Worm (Caenorhabditis elegans) whole organism, young adult: Measurements from ENCODE around the gene lsy-12.

ENCODE experiments used
- C06A6.2 ChIP-seq: fragments of 200-800 bp; sonication (Bioruptor generic); conservative IDR thresholded peaks from 2 replicates; pipeline ENCODE4 v1.3.6; 2022; ENCODE audit warnings: missing genetic modification characterization, missing compliant biosample characterization
- F10E7.11 ChIP-seq: sonication (generic microtip); optimal IDR thresholded peaks from 2 replicates; lab custom pipeline; 2017; ENCODE audit warnings: mild to moderate bottlenecking, missing genetic modification characterization, moderate library complexity, missing compliant biosample characterization
- F22D6.2 ChIP-seq: sonication (generic microtip); optimal IDR thresholded peaks from 2 replicates; lab custom pipeline; 2016; ENCODE audit warnings: mild to moderate bottlenecking, missing genetic modification characterization, missing compliant biosample characterization
- T26A5.8 ChIP-seq: sonication (generic microtip); optimal IDR thresholded peaks from 2 replicates; lab custom pipeline; 2016; ENCODE audit warnings: missing genetic modification characterization, missing compliant biosample characterization
- athp-1 ChIP-seq: sonication (generic microtip); optimal IDR thresholded peaks from 2 replicates; lab custom pipeline; 2017; ENCODE audit warnings: mild to moderate bottlenecking, missing genetic modification characterization, missing compliant biosample characterization
- attf-3 ChIP-seq: fragments of 200-800 bp; sonication (Bioruptor generic); conservative IDR thresholded peaks from 2 replicates; pipeline ENCODE4 v1.3.6; 2022; ENCODE audit warnings: missing genetic modification reagents, missing genetic modification characterization, missing compliant biosample characterization
- attf-6 ChIP-seq: fragments of 200-800 bp; sonication (Bioruptor generic); IDR thresholded peaks from 2 replicates; pipeline ENCODE4 v1.3.6; 2022; ENCODE audit warnings: missing genetic modification reagents, missing genetic modification characterization, missing compliant biosample characterization
- ceh-79 ChIP-seq: sonication (generic microtip); optimal IDR thresholded peaks from 2 replicates; lab custom pipeline; 2017; ENCODE audit warnings: mild to moderate bottlenecking, missing genetic modification characterization, missing compliant biosample characterization
- dox-1 ChIP-seq: fragments of 200-800 bp; sonication (Bioruptor generic); IDR thresholded peaks from 2 replicates; pipeline ENCODE4 v1.3.6; 2022; ENCODE audit warnings: missing genetic modification reagents, missing genetic modification characterization, missing compliant biosample characterization
- egrh-3 ChIP-seq: fragments of 200-800 bp; sonication (Bioruptor generic); IDR thresholded peaks from 2 replicates; pipeline ENCODE4 v1.3.6; 2022; ENCODE audit warnings: missing genetic modification reagents, missing genetic modification characterization, missing compliant biosample characterization
- hlh-12 ChIP-seq: sonication (generic microtip); optimal IDR thresholded peaks from 2 replicates; lab custom pipeline; 2016; ENCODE audit warnings: missing genetic modification characterization, missing compliant biosample characterization
- hlh-26 ChIP-seq: fragments of 200-800 bp; sonication (Bioruptor generic); conservative IDR thresholded peaks from 2 replicates; pipeline ENCODE4 v1.3.6; 2022; ENCODE audit warnings: missing genetic modification reagents, missing genetic modification characterization, missing compliant biosample characterization
- hmg-1.2 ChIP-seq: fragments of 200-800 bp; sonication (Bioruptor generic); IDR thresholded peaks from 2 replicates; pipeline ENCODE4 v1.3.6; 2022; ENCODE audit warnings: missing genetic modification reagents, missing genetic modification characterization, missing compliant biosample characterization
- hsf-1 ChIP-seq: fragments of 200-800 bp; sonication (Bioruptor generic); IDR thresholded peaks from 2 replicates; pipeline ENCODE4 v1.3.6; 2022; ENCODE audit warnings: missing genetic modification reagents, missing genetic modification characterization, missing compliant biosample characterization
- let-526 ChIP-seq: fragments of 200-800 bp; sonication (Bioruptor generic); IDR thresholded peaks from 2 replicates; pipeline ENCODE4 v1.3.6; 2022; ENCODE audit warnings: missing genetic modification reagents, missing genetic modification characterization, missing compliant biosample characterization
- lin-35 ChIP-seq, 3 experiments: fragments of 150-350 bp in 2 of 3; sonication (generic microtip) in 1 of 3; optimal IDR thresholded peaks; 2 replicates each; lab custom pipeline; 2014 to 2018; ENCODE audit warnings: missing biosample characterization in 3 of 3, missing genetic modification characterization in 3 of 3, missing genetic modification reagents in 3 of 3
- lsl-1 ChIP-seq: fragments of 200-800 bp; sonication (Bioruptor generic); optimal IDR thresholded peaks from 2 replicates; lab custom pipeline; 2018; ENCODE audit warnings: mild to moderate bottlenecking, missing genetic modification characterization, moderate library complexity, missing compliant biosample characterization
- mes-4 ChIP-seq: sonication (generic microtip); optimal IDR thresholded peaks from 2 replicates; lab custom pipeline; 2016; ENCODE audit warnings: missing genotype, missing genetic modification characterization, missing compliant biosample characterization
- snpc-1.1 ChIP-seq: sonication (generic microtip); optimal IDR thresholded peaks from 2 replicates; lab custom pipeline; 2017; ENCODE audit warnings: missing genetic modification characterization, mild to moderate bottlenecking, missing compliant biosample characterization, antibody characterized with exemption, moderate library complexity, missing genotype, missing genetic modification reagents; ENCODE audit not compliant: insufficient read depth
- sptf-2 ChIP-seq: fragments of 200-800 bp; sonication (Bioruptor generic); optimal IDR thresholded peaks from 2 replicates; lab custom pipeline; 2018; ENCODE audit warnings: mild to moderate bottlenecking, missing genetic modification characterization, missing compliant biosample characterization
- unc-62 ChIP-seq: fragments of 150-350 bp; optimal IDR thresholded peaks from 2 replicates; lab custom pipeline; 2014; ENCODE audit warnings: missing biosample characterization, missing genetic modification reagents, missing genetic modification characterization
- zfh-2 ChIP-seq: fragments of 200-800 bp; sonication (Bioruptor generic); conservative IDR thresholded peaks from 2 replicates; pipeline ENCODE4 v1.3.6; 2022; ENCODE audit warnings: missing genetic modification reagents, missing genetic modification characterization, missing compliant biosample characterization
- ztf-22 ChIP-seq: fragments of 200-800 bp; sonication (Bioruptor generic); optimal IDR thresholded peaks from 2 replicates; lab custom pipeline; 2018; ENCODE audit warnings: mild to moderate bottlenecking, missing genetic modification characterization, moderate library complexity, missing compliant biosample characterization

Gene lsy-12

DNA sequence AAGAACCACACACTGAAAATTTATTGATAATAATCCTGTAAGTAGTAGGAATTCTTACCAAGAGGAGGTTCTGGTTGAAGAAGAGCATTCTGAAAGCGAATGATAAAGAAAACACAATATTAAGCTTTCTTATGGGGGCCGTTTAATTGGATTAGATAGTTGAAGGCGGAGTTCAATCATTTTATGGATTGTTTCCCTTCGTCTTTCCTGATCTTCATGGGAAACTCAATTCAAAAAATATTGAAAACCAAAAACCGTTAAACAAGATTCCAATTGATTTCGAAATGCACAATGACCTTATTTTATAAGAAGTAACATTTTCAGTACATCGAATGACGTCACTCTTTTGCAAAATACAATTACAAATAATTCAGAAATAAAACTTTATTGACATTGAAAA, 60.7 kb downstream of the lsy-12 start, which contains the start of gene F46B6.13:
Gene F46B6.13, minus strand, starts transcription at position 101 of the 400 bp plus-strand sequence.
- no peak for TF ChIP-seq dox-1 (GFP tag; lab: Robert Waterston, UW)
- TF ChIP-seq sptf-2 (GFP tag; lab: Kevin White, UChicago): no peak
- TF ChIP-seq ztf-22 (GFP tag; lab: Kevin White, UChicago): no peak
- TF ChIP-seq hmg-1.2 (GFP tag; lab: Robert Waterston, UW): no peak
- no peak for TF ChIP-seq attf-3 (GFP tag; lab: Robert Waterston, UW)
- no peak for TF ChIP-seq hlh-26
- TF ChIP-seq hlh-12 (tag; lab: Kevin White, UChicago): no peak

DNA sequence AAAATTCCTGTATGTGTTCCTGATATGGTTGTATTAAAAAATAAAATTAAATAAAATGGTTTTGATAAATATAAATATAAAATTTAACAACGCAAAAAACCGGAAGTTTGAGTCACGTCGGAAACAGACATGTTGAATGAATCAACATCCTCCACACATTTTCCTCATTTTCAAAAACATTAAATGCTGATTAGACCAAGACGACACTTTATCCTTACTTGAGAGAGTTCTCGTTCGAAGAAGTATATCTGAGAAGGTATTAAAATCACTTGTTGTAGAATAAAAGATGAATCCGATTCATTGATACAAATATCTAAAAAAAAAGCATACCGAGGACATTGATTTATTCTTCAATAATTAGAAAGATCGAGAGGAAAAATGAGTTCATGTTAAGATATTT, 61.6 kb downstream of the lsy-12 start:
- TF ChIP-seq egrh-3 (GFP tag; lab: Robert Waterston, UW) (no peak), lin-35 (GFP tag; optimal IDR thresholded peaks at IDR 0.05; lab: Kevin White, UChicago) (no peak), attf-6 (no peak)

DNA sequence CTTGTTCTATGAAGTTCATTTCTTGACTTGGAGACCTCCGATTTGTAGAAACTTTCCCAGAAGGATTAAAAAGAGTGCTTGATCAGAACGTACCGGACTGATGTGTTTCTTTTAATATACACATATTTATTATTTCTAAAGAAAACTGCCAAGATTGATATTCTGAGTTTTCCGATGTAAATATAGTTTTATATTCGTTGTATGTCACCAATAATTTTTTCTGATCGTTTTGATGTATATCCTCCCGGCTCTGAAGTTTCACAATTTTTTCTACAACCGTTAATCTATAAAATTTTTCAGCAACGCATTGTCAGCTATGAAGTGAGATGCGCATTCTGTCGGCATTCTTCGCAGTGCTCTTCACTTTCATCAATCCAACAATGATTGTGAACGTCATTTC, 63.2 kb downstream of the lsy-12 start, which contains the start of gene F46B6.9:
Gene F46B6.9, plus strand, starts transcription at position 301 of the 400 bp plus-strand sequence.
- TF ChIP-seq athp-1 (tag; lab: Kevin White, UChicago): no peak
- TF ChIP-seq ztf-22 (GFP tag; lab: Kevin White, UChicago): no peak
- no peak for TF ChIP-seq zfh-2 (GFP tag; lab: Robert Waterston, UW)
- no peak for TF ChIP-seq lsl-1 (GFP tag; lab: Kevin White, UChicago)
- no peak for TF ChIP-seq C06A6.2 (GFP tag; lab: Robert Waterston, UW)
- no peak for TF ChIP-seq let-526 (GFP tag; lab: Robert Waterston, UW)
- TF ChIP-seq hsf-1 (GFP tag; lab: Robert Waterston, UW): no peak
- TF ChIP-seq snpc-1.1 (tag; lab: Kevin White, UChicago): no peak
- TF ChIP-seq unc-62 (GFP tag; lab: Kevin White, UChicago): no peak
- TF ChIP-seq T26A5.8: no peak
- no peak for TF ChIP-seq dox-1 (GFP tag; lab: Robert Waterston, UW)
- TF ChIP-seq F10E7.11 (tag; lab: Kevin White, UChicago): no peak
- TF ChIP-seq hlh-26: no peak
- no peak for TF ChIP-seq ceh-79 (tag; lab: Kevin White, UChicago)
- TF ChIP-seq mes-4 (tag; lab: Kevin White, UChicago): no peak
- no peak for TF ChIP-seq F22D6.2
- TF ChIP-seq, all 124 proteins: peak for 0
